Fruit fly (Drosophila melanogaster) whole organism, wandering third instar larva: ENCODE measurements around the gene MED6.

Experiments
- br ChIP-seq: fragments of 200-800 bp; sonication (Bioruptor generic); optimal IDR thresholded peaks from 2 replicates; lab custom pipeline; 2016; ENCODE audit warnings: missing biosample characterization, missing genetic modification characterization
- dsf ChIP-seq: sonication (Bioruptor generic); optimal IDR thresholded peaks from 2 replicates; lab custom pipeline; 2016; ENCODE audit warnings: missing biosample characterization, missing genetic modification characterization, borderline replicate concordance
- fru ChIP-seq: fragments of 200-800 bp; sonication (Bioruptor generic); optimal IDR thresholded peaks from 3 replicates; lab custom pipeline; 2016; ENCODE audit warnings: missing biosample characterization, mild to moderate bottlenecking, missing genetic modification characterization
- usp ChIP-seq: fragments of >200 bp; optimal IDR thresholded peaks from 2 replicates; lab custom pipeline; 2017; ENCODE audit warnings: missing biosample characterization, missing genetic modification characterization

dm6 chr3R:9808946-9809545, 40.3 kb upstream of the MED6 start, which contains the start of gene FBXO11:
- TF ChIP-seq dsf (GFP tag; lab: Kevin White, UChicago) (no peak), usp (GFP tag; lab: Kevin White, UChicago) (no peak), br (no peak), fru (no peak)
